Worm (Caenorhabditis elegans) whole organism, late embryonic: Measurements from ENCODE around the gene spr-3.

Experiments used
- C38D4.7 ChIP-seq: fragments of 200-800 bp; sonication (Bioruptor generic); optimal IDR thresholded peaks from 2 replicates; lab custom pipeline; 2018; ENCODE audit warnings: mild to moderate bottlenecking, missing genetic modification characterization, moderate library complexity, missing compliant biosample characterization
- eyg-1 ChIP-seq: sonication (generic microtip); optimal IDR thresholded peaks from 2 replicates; lab custom pipeline; 2016; ENCODE audit warnings: missing genotype, missing genetic modification characterization, missing compliant biosample characterization
- pha-4 ChIP-seq: fragments of 150-350 bp; optimal IDR thresholded peaks from 2 replicates; lab custom pipeline; 2018; ENCODE audit warnings: missing biosample characterization, missing genetic modification reagents, missing genetic modification characterization
- pqm-1 ChIP-seq: sonication (generic microtip); optimal IDR thresholded peaks from 2 replicates; lab custom pipeline; 2016; ENCODE audit warnings: missing genetic modification characterization, missing compliant biosample characterization
- sox-4 ChIP-seq: sonication (generic microtip); optimal IDR thresholded peaks from 2 replicates; lab custom pipeline; 2017; ENCODE audit warnings: mild to moderate bottlenecking, missing genetic modification characterization, inconsistent platforms, missing compliant biosample characterization
- tbx-2 ChIP-seq: sonication (generic microtip); optimal IDR thresholded peaks from 2 replicates; lab custom pipeline; 2016; ENCODE audit warnings: missing genetic modification characterization, missing compliant biosample characterization

ce11 chrX:4556028-4556427, 42.1 kb downstream of the spr-3 start:
- TF ChIP-seq pha-4 (tag; lab: Kevin White, UChicago) (no peak), eyg-1 (no peak), pqm-1 (tag; lab: Kevin White, UChicago) (no peak), tbx-2 (tag; lab: Kevin White, UChicago) (no peak), sox-4 (no peak), C38D4.7 (no peak)
